Fruit fly (Drosophila melanogaster) whole organism, embryonic: Measurements from ENCODE around the gene Datp.
A peak's percentile ranks its signal among the peaks of the same experiment; 100 is the strongest.

ENCODE experiments used
- Asciz ChIP-seq: fragments of 200-800 bp; sonication (Bioruptor generic); optimal IDR thresholded peaks from 2 replicates; lab custom pipeline; 2017; ENCODE audit warnings: missing biosample characterization, mild to moderate bottlenecking, missing genetic modification characterization, missing genetic modification reagents
- B-H1 ChIP-seq: fragments of 200-800 bp; sonication (Bioruptor generic); IDR thresholded peaks from 3 replicates; pipeline ENCODE4 v1.3.6; 2022; ENCODE audit warnings: missing biosample characterization, missing genetic modification characterization
- BEAF-32 ChIP-seq: fragments of 200-800 bp; sonication (Bioruptor generic); optimal IDR thresholded peaks from 3 replicates; lab custom pipeline; 2017; ENCODE audit warnings: missing biosample characterization, missing genetic modification characterization, mild to moderate bottlenecking, moderate library complexity, missing genetic modification reagents
- BtbVII ChIP-seq: fragments of 200-800 bp; sonication (Bioruptor generic); optimal IDR thresholded peaks from 3 replicates; lab custom pipeline; 2017; ENCODE audit warnings: missing biosample characterization, mild to moderate bottlenecking, missing genetic modification characterization
- CG10147 ChIP-seq: fragments of 200-800 bp; sonication (Bioruptor generic); optimal IDR thresholded peaks from 2 replicates; lab custom pipeline; 2019; ENCODE audit warnings: missing biosample characterization, mild to moderate bottlenecking, missing genetic modification characterization, moderate library complexity
- CG10267 ChIP-seq: fragments of 200-800 bp; sonication (Bioruptor generic); optimal IDR thresholded peaks from 2 replicates; lab custom pipeline; 2018; ENCODE audit warnings: missing biosample characterization, mild to moderate bottlenecking, missing genetic modification characterization, moderate library complexity
- CG11456 ChIP-seq: fragments of 200-800 bp; sonication (Bioruptor generic); IDR thresholded peaks from 3 replicates; pipeline ENCODE4 v1.3.6; 2022; ENCODE audit warnings: missing biosample characterization, missing genetic modification characterization
- CG11696 ChIP-seq: fragments of 200-800 bp; sonication (Bioruptor generic); IDR thresholded peaks from 2 replicates; pipeline ENCODE4 v1.3.6; 2022; ENCODE audit warnings: missing biosample characterization, missing genetic modification characterization
- CG12219 ChIP-seq: fragments of 200-800 bp; sonication (Bioruptor generic); optimal IDR thresholded peaks from 3 replicates; lab custom pipeline; 2018; ENCODE audit warnings: missing biosample characterization, mild to moderate bottlenecking, missing genetic modification characterization
- CG13624 ChIP-seq: fragments of 200-800 bp; sonication (Bioruptor generic); optimal IDR thresholded peaks from 2 replicates; lab custom pipeline; 2016; ENCODE audit warnings: missing biosample characterization, missing genetic modification characterization
- CG1603 ChIP-seq: fragments of 200-800 bp; sonication (Bioruptor generic); optimal IDR thresholded peaks from 2 replicates; lab custom pipeline; 2019; ENCODE audit warnings: missing biosample characterization, mild to moderate bottlenecking, missing genetic modification characterization, moderate library complexity
- CG1647 ChIP-seq: fragments of 200-800 bp; sonication (Bioruptor generic); optimal IDR thresholded peaks from 3 replicates; lab custom pipeline; 2016; ENCODE audit warnings: missing biosample characterization, missing genetic modification characterization
- CG18011 ChIP-seq: fragments of 200-800 bp; sonication (Bioruptor generic); optimal IDR thresholded peaks from 2 replicates; lab custom pipeline; 2017; ENCODE audit warnings: missing biosample characterization, missing genetic modification characterization, mild to moderate bottlenecking, moderate library complexity, missing genotype
- CG2120 ChIP-seq: fragments of 200-800 bp; sonication (Bioruptor generic); optimal IDR thresholded peaks from 3 replicates; lab custom pipeline; 2016; ENCODE audit warnings: missing biosample characterization, missing genetic modification characterization
- CG31441 ChIP-seq: fragments of 200-800 bp; sonication (Bioruptor generic); IDR thresholded peaks from 2 replicates; pipeline ENCODE4 v1.3.6; 2022; ENCODE audit warnings: missing biosample characterization, missing genetic modification characterization
- CG32767 ChIP-seq: fragments of 200-800 bp; sonication (Bioruptor generic); IDR thresholded peaks from 2 replicates; pipeline ENCODE4 v1.3.6; 2022; ENCODE audit warnings: missing biosample characterization, missing genetic modification characterization
- CG33557 ChIP-seq: fragments of 200-800 bp; sonication (Bioruptor generic); optimal IDR thresholded peaks from 2 replicates; lab custom pipeline; 2019; ENCODE audit warnings: missing biosample characterization, mild to moderate bottlenecking, missing genetic modification characterization, moderate library complexity
- CG3407 ChIP-seq: fragments of 200-800 bp; sonication (Bioruptor generic); optimal IDR thresholded peaks from 2 replicates; lab custom pipeline; 2018; ENCODE audit warnings: missing biosample characterization, mild to moderate bottlenecking, missing genetic modification characterization
- CG34376 ChIP-seq: fragments of 200-800 bp; sonication (Bioruptor generic); optimal IDR thresholded peaks from 2 replicates; lab custom pipeline; 2018; ENCODE audit warnings: missing biosample characterization, mild to moderate bottlenecking, missing genetic modification characterization
- CG42726 ChIP-seq: fragments of 200-800 bp; sonication (Bioruptor generic); IDR thresholded peaks from 2 replicates; pipeline ENCODE4 v1.3.6; 2022; ENCODE audit warnings: missing biosample characterization, missing genetic modification characterization; ENCODE audit not compliant: partially characterized antibody
- CG6813 ChIP-seq: fragments of 200-800 bp; sonication (Bioruptor generic); optimal IDR thresholded peaks from 2 replicates; lab custom pipeline; 2017; ENCODE audit warnings: missing biosample characterization, missing genetic modification characterization, mild to moderate bottlenecking, moderate library complexity, missing genetic modification reagents
- CG6854 ChIP-seq: fragments of 200-800 bp; sonication (Bioruptor generic); optimal IDR thresholded peaks from 3 replicates; lab custom pipeline; 2017; ENCODE audit warnings: missing biosample characterization, mild to moderate bottlenecking, missing genetic modification characterization
- CG8290 ChIP-seq, 3 experiments: fragments of 200-800 bp; sonication (Bioruptor generic); optimal IDR thresholded peaks; 2 replicates each; lab custom pipeline; 2016 to 2019; ENCODE audit warnings: missing biosample characterization in 3 of 3, missing genetic modification characterization in 3 of 3, mild to moderate bottlenecking in 2 of 3, moderate library complexity in 1 of 3
- D ChIP-seq, 2 experiments: fragments of 200-800 bp in 1 of 2; fragments of >200 bp in 1 of 2; sonication (Bioruptor generic) in 1 of 2; optimal IDR thresholded peaks; 2 replicates in 1 of 2; 3 replicates in 1 of 2; lab custom pipeline; 2017; ENCODE audit warnings: mild to moderate bottlenecking in 1 of 2, missing biosample characterization in 1 of 2, missing genetic modification characterization in 1 of 2, missing genetic modification reagents in 1 of 2
- Gsc ChIP-seq: fragments of 200-800 bp; sonication (Bioruptor generic); IDR thresholded peaks from 2 replicates; pipeline ENCODE4 v1.3.6; 2022; ENCODE audit warnings: missing biosample characterization, missing genetic modification characterization
- Hey ChIP-seq: fragments of 200-800 bp; sonication (Bioruptor generic); optimal IDR thresholded peaks from 3 replicates; lab custom pipeline; 2018; ENCODE audit warnings: missing biosample characterization, mild to moderate bottlenecking, missing genetic modification characterization
- Mad ChIP-seq: fragments of 200-800 bp; sonication (Bioruptor generic); optimal IDR thresholded peaks from 2 replicates; lab custom pipeline; 2016; ENCODE audit warnings: missing biosample characterization, missing genetic modification characterization
- Med ChIP-seq: fragments of 200-800 bp; sonication (Bioruptor generic); peaks from one replicate; lab custom pipeline; 2016; ENCODE audit warnings: missing biosample characterization, missing genetic modification characterization, mild to moderate bottlenecking, inconsistent platforms, moderate library complexity
- Rfx ChIP-seq: fragments of 200-800 bp; sonication (Bioruptor generic); IDR thresholded peaks from 2 replicates; pipeline ENCODE4 v1.3.6; 2022; ENCODE audit warnings: missing biosample characterization, missing genetic modification characterization
- Side ChIP-seq: fragments of 200-800 bp; sonication (Bioruptor generic); optimal IDR thresholded peaks from 2 replicates; lab custom pipeline; 2016; ENCODE audit warnings: missing biosample characterization, missing genetic modification characterization
- Ssrp ChIP-seq: fragments of 200-800 bp; sonication (Bioruptor generic); optimal IDR thresholded peaks from 2 replicates; lab custom pipeline; 2018; ENCODE audit warnings: missing biosample characterization, mild to moderate bottlenecking, missing genetic modification characterization, moderate library complexity
- Xrp1 ChIP-seq: fragments of 200-800 bp; sonication (Bioruptor generic); IDR thresholded peaks from 2 replicates; pipeline ENCODE4 v1.3.6; 2022; ENCODE audit warnings: missing biosample characterization, missing genetic modification characterization
- bigmax ChIP-seq: fragments of 200-800 bp; sonication (Bioruptor generic); optimal IDR thresholded peaks from 2 replicates; lab custom pipeline; 2018; ENCODE audit warnings: missing biosample characterization, mild to moderate bottlenecking, missing genetic modification characterization
- cad ChIP-seq: fragments of >200 bp; optimal IDR thresholded peaks from 2 replicates; lab custom pipeline; 2017; ENCODE audit warnings: missing biosample characterization, missing genetic modification characterization
- corto ChIP-seq: fragments of 200-800 bp; sonication (Bioruptor generic); optimal IDR thresholded peaks from 2 replicates; lab custom pipeline; 2016; ENCODE audit warnings: missing biosample characterization, mild to moderate bottlenecking, missing genetic modification characterization, moderate library complexity
- eve ChIP-seq, 2 experiments: fragments of >200 bp; optimal IDR thresholded peaks; 2 replicates each; lab custom pipeline; 2017; ENCODE audit warnings: missing biosample characterization in 2 of 2, missing genetic modification characterization in 2 of 2
- fd102C ChIP-seq: fragments of 200-800 bp; sonication (Bioruptor generic); optimal IDR thresholded peaks from 2 replicates; lab custom pipeline; 2018; ENCODE audit warnings: missing biosample characterization, mild to moderate bottlenecking, missing genetic modification characterization, moderate library complexity
- ftz-f1 ChIP-seq: fragments of 200-800 bp; sonication (Bioruptor generic); optimal IDR thresholded peaks from 2 replicates; lab custom pipeline; 2016; ENCODE audit warnings: missing biosample characterization, missing genetic modification characterization
- fu2 ChIP-seq: fragments of 200-800 bp; sonication (Bioruptor generic); optimal IDR thresholded peaks from 2 replicates; lab custom pipeline; 2016; ENCODE audit warnings: missing biosample characterization, missing genetic modification characterization
- gt ChIP-seq: fragments of 200-800 bp; sonication (Bioruptor generic); IDR thresholded peaks from 2 replicates; pipeline ENCODE4 v1.3.6; 2022; ENCODE audit warnings: missing biosample characterization, missing genetic modification characterization
- ind ChIP-seq: fragments of 200-800 bp; sonication (Bioruptor generic); optimal IDR thresholded peaks from 3 replicates; lab custom pipeline; 2016; ENCODE audit warnings: missing biosample characterization, missing genetic modification characterization
- jigr1 ChIP-seq: fragments of 200-800 bp; sonication (Bioruptor generic); IDR thresholded peaks from 3 replicates; pipeline ENCODE4 v1.3.6; 2022; ENCODE audit warnings: missing biosample characterization, missing genetic modification characterization
- kah ChIP-seq: fragments of 200-800 bp; sonication (Bioruptor generic); optimal IDR thresholded peaks from 2 replicates; lab custom pipeline; 2018; ENCODE audit warnings: missing biosample characterization, mild to moderate bottlenecking, missing genetic modification characterization
- pfk ChIP-seq: fragments of 200-800 bp; sonication (Bioruptor generic); optimal IDR thresholded peaks from 2 replicates; lab custom pipeline; 2018; ENCODE audit warnings: missing biosample characterization, mild to moderate bottlenecking, missing genetic modification characterization, moderate library complexity
- pita ChIP-seq: fragments of 200-800 bp; sonication (Bioruptor generic); optimal IDR thresholded peaks from 2 replicates; lab custom pipeline; 2017; ENCODE audit warnings: missing biosample characterization, mild to moderate bottlenecking, missing genetic modification characterization
- run ChIP-seq: fragments of 200-800 bp; sonication (Bioruptor generic); optimal IDR thresholded peaks from 3 replicates; lab custom pipeline; 2018; ENCODE audit warnings: missing biosample characterization, mild to moderate bottlenecking, missing genetic modification characterization
- sug ChIP-seq: fragments of 200-800 bp; optimal IDR thresholded peaks from 2 replicates; lab custom pipeline; 2019; ENCODE audit warnings: missing biosample characterization, mild to moderate bottlenecking, missing genetic modification characterization, moderate library complexity
- tgo ChIP-seq: fragments of 200-800 bp; sonication (Bioruptor generic); IDR thresholded peaks from 3 replicates; pipeline ENCODE4 v1.3.6; 2022; ENCODE audit warnings: missing biosample characterization, missing genetic modification characterization
- vfl ChIP-seq: fragments of 200-800 bp; sonication (Bioruptor generic); optimal IDR thresholded peaks from 2 replicates; lab custom pipeline; 2016; ENCODE audit warnings: missing biosample characterization, missing genetic modification characterization

The Datp gene

DNA sequence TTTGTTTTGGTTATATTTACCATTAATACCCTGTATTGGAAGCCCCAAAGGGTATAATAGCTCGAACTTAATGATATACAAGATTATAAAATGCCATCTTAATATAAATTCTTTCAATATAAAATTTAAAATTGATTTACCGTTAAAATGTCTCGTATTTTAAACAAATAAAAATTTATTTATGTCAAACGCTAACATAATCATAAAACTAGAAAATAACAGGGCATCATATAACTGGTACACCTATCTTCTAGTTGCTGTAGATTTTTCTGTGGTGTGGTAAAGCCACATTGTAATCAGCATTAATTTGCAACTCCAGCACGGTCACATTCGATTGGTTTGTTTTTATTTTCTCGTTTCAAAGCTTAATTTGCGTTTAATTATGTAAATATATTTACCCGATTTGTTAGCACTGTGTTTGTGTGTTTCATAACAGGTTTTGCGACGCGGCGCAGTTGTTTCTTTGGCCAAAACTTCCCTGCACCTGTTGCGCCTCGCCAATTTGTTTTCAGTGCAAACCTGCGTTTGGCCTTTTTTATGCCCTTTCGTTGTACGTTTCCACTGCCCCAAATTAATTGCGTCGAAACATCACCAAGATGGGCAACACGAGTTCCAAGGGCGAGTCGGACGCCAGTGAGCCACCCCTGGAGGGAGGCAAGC lies 18.5 kb upstream of the Datp start, which contains the start of the genes CG4658 and CG5846 (continued):
- peak; percentile 96 for TF ChIP-seq CG32767 (GFP tag; lab: Robert Waterston, UW)
- TF ChIP-seq cad (GFP tag; lab: Kevin White, UChicago) = no peak
- TF ChIP-seq jigr1 (GFP tag; lab: Robert Waterston, UW) = peak; percentile 87
- peak; percentile 79 for TF ChIP-seq fu2
- no peak for TF ChIP-seq pita (GFP tag; lab: Kevin White, UChicago)
- peak; percentile 88 for TF ChIP-seq Med
- TF ChIP-seq CG42726 = no peak
- TF ChIP-seq bigmax (GFP tag; lab: Kevin White, UChicago) = peak; percentile 22
- peak; percentile 86 for TF ChIP-seq CG3407 (GFP tag; lab: Kevin White, UChicago)
- peak; percentile 77 for TF ChIP-seq kah (GFP tag; lab: Kevin White, UChicago)
- TF ChIP-seq B-H1 (GFP tag; lab: Robert Waterston, UW) = peak; percentile 93
- TF ChIP-seq fd102C (GFP tag; lab: Kevin White, UChicago) = peak; percentile 84
- peak; percentile 77 for TF ChIP-seq CG12219
- peak; percentile 93 for TF ChIP-seq CG10267 (tag; lab: Kevin White, UChicago)
- peak; percentile 19 for TF ChIP-seq BEAF-32
- peak; percentile 82 for TF ChIP-seq CG11456 (GFP tag; lab: Robert Waterston, UW)
- peak; percentile 86 for TF ChIP-seq CG11696
- peak; percentile 71 for TF ChIP-seq CG1647 (GFP tag; lab: Kevin White, UChicago)
- TF ChIP-seq CG33557 (GFP tag; lab: Kevin White, UChicago) = peak; percentile 83
- no peak for TF ChIP-seq eve (GFP tag; optimal IDR thresholded peaks at IDR 0.05; lab: Kevin White, UChicago)
- TF ChIP-seq Hey (tag; lab: Kevin White, UChicago) = no peak
- no peak for TF ChIP-seq D (optimal IDR thresholded peaks at IDR 0.05; lab: Kevin White, UChicago)
- TF ChIP-seq D (GFP tag; optimal IDR thresholded peaks at IDR 0.05; lab: Kevin White, UChicago) = peak; percentile 84
- TF ChIP-seq Gsc (GFP tag; lab: Robert Waterston, UW) = peak; percentile 78
- TF ChIP-seq ftz-f1 (GFP tag; lab: Kevin White, UChicago) = no peak
- peak; percentile 74 for TF ChIP-seq BtbVII (GFP tag; lab: Kevin White, UChicago)
- TF ChIP-seq Side (GFP tag; lab: Kevin White, UChicago) = peak; percentile 54
- peak; percentile 18 for TF ChIP-seq corto
- TF ChIP-seq Xrp1 (GFP tag; lab: Robert Waterston, UW) = peak; percentile 98
- TF ChIP-seq CG6854 (GFP tag; lab: Kevin White, UChicago) = peak; percentile 78
- peak; percentile 95 for TF ChIP-seq run
- peak; percentile 95 for TF ChIP-seq CG2120 (GFP tag; lab: Kevin White, UChicago)
- TF ChIP-seq gt (GFP tag; lab: Robert Waterston, UW) = peak; percentile 69
- peak; percentile 81 for TF ChIP-seq CG13624
- TF ChIP-seq Mad (GFP tag; lab: Kevin White, UChicago) = peak; percentile 85
- peak; percentile 95 for TF ChIP-seq Ssrp (tag; lab: Kevin White, UChicago)
- TF ChIP-seq CG1603 (tag; lab: Kevin White, UChicago) = peak; percentile 71
- TF ChIP-seq CG10147 = peak; percentile 89
- peak; percentile 85 for TF ChIP-seq sug (tag; lab: Kevin White, UChicago)
- peak; percentile 89 for TF ChIP-seq CG8290 (GFP tag; optimal IDR thresholded peaks at IDR 0.05; lab: Kevin White, UChicago)
- no peak for TF ChIP-seq CG8290 (tag; optimal IDR thresholded peaks at IDR 0.05; lab: Kevin White, UChicago)
- TF ChIP-seq CG6813 = peak; percentile 79
- TF ChIP-seq CG18011 (GFP tag; lab: Kevin White, UChicago) = peak; percentile 82
- peak; percentile 87 for TF ChIP-seq Asciz (GFP tag; lab: Kevin White, UChicago)
- TF ChIP-seq CG31441 (GFP tag; lab: Robert Waterston, UW) = peak; percentile 97
- TF ChIP-seq CG34376 (GFP tag; lab: Kevin White, UChicago) = peak; percentile 70
- TF ChIP-seq tgo (GFP tag; lab: Robert Waterston, UW) = peak; percentile 98
- TF ChIP-seq ind (GFP tag; lab: Kevin White, UChicago) = peak; percentile 95
- TF ChIP-seq Rfx (GFP tag; lab: Robert Waterston, UW) = peak; percentile 90
- TF ChIP-seq pfk (GFP tag; lab: Kevin White, UChicago) = no peak
- TF ChIP-seq vfl = peak; percentile 59
